Worm (Caenorhabditis elegans): ENCODE measurements around the gene C34C6.3.

- TF ChIP-seq alr-1 (tag; optimal IDR thresholded peaks at IDR 0.05): no peak
- TF ChIP-seq skn-1 (tag; optimal IDR thresholded peaks at IDR 0.05): no peak
- no peak for TF ChIP-seq ztf-1 (GFP tag; conservative IDR thresholded peaks at IDR 0.05)
- no peak for TF ChIP-seq aly-2 (tag; optimal IDR thresholded peaks at IDR 0.05)
- no peak for TF ChIP-seq R02D3.7 (tag; optimal IDR thresholded peaks at IDR 0.05)
- no peak for TF ChIP-seq ama-1 (optimal IDR thresholded peaks at IDR 0.05)
- TF ChIP-seq mdl-1 (tag; optimal IDR thresholded peaks at IDR 0.05): no peak
- TF ChIP-seq ztf-4 (tag; optimal IDR thresholded peaks at IDR 0.05): no peak
These were observed 46.5 kb downstream of the C34C6.3 start for ce11 chrII:8738244-8738643.
